Worm (Caenorhabditis elegans) whole organism, late embryonic: ENCODE measurements around the gene daf-37.

Experiments
- C38D4.7 ChIP-seq: fragments of 200-800 bp; sonication (Bioruptor generic); optimal IDR thresholded peaks from 2 replicates; lab custom pipeline; 2018; ENCODE audit warnings: mild to moderate bottlenecking, missing genetic modification characterization, moderate library complexity, missing compliant biosample characterization
- F13H6.1 ChIP-seq: sonication (generic microtip); optimal IDR thresholded peaks from 2 replicates; lab custom pipeline; 2016; ENCODE audit warnings: missing genetic modification characterization, missing compliant biosample characterization
- K02D7.2 ChIP-seq: sonication (generic microtip); optimal IDR thresholded peaks from 2 replicates; lab custom pipeline; 2017; ENCODE audit warnings: mild to moderate bottlenecking, missing genetic modification characterization, missing compliant biosample characterization
- K09A11.1 ChIP-seq: sonication (generic microtip); optimal IDR thresholded peaks from 2 replicates; lab custom pipeline; 2017; ENCODE audit warnings: antibody characterized with exemption, mild to moderate bottlenecking, missing genetic modification characterization, missing compliant biosample characterization; ENCODE audit not compliant: insufficient read depth
- Y22D7AL.16 ChIP-seq: sonication (generic microtip); optimal IDR thresholded peaks from 2 replicates; lab custom pipeline; 2016; ENCODE audit warnings: missing genetic modification characterization, missing compliant biosample characterization
- ahr-1 ChIP-seq: sonication (generic microtip); optimal IDR thresholded peaks from 2 replicates; lab custom pipeline; 2016; ENCODE audit warnings: missing genetic modification characterization, missing compliant biosample characterization
- ama-1 ChIP-seq: fragments of 150-350 bp; optimal IDR thresholded peaks from 2 replicates; lab custom pipeline; 2014
- ceh-14 ChIP-seq: sonication (generic microtip); optimal IDR thresholded peaks from 2 replicates; lab custom pipeline; 2016; ENCODE audit warnings: missing genotype, missing genetic modification characterization, missing compliant biosample characterization
- ceh-18 ChIP-seq: sonication (generic microtip); optimal IDR thresholded peaks from 2 replicates; lab custom pipeline; 2016; ENCODE audit warnings: missing genetic modification characterization, missing compliant biosample characterization
- ceh-19 ChIP-seq: fragments of 200-800 bp; sonication (Bioruptor generic); optimal IDR thresholded peaks from 2 replicates; lab custom pipeline; 2018; ENCODE audit warnings: mild to moderate bottlenecking, missing genetic modification characterization, missing compliant biosample characterization
- ceh-2 ChIP-seq: sonication (generic microtip); optimal IDR thresholded peaks from 2 replicates; lab custom pipeline; 2016; ENCODE audit warnings: missing genotype, missing genetic modification characterization, missing compliant biosample characterization
- ceh-22 ChIP-seq: sonication (generic microtip); optimal IDR thresholded peaks from 2 replicates; lab custom pipeline; 2017; ENCODE audit warnings: missing biosample characterization, missing genetic modification characterization
- ceh-24 ChIP-seq: sonication (generic microtip); optimal IDR thresholded peaks from 2 replicates; lab custom pipeline; 2016; ENCODE audit warnings: mild to moderate bottlenecking, missing genetic modification characterization, missing compliant biosample characterization
- ceh-30 ChIP-seq: fragments of 150-350 bp; optimal IDR thresholded peaks from 2 replicates; lab custom pipeline; 2014; ENCODE audit warnings: missing biosample characterization, missing genetic modification characterization
- ceh-31 ChIP-seq: sonication (generic microtip); optimal IDR thresholded peaks from 2 replicates; lab custom pipeline; 2016; ENCODE audit warnings: missing genetic modification characterization, missing compliant biosample characterization
- ceh-34 ChIP-seq: sonication (generic microtip); optimal IDR thresholded peaks from 2 replicates; lab custom pipeline; 2016; ENCODE audit warnings: mild to moderate bottlenecking, missing genetic modification characterization, missing compliant biosample characterization
- ceh-45 ChIP-seq: fragments of 200-800 bp; sonication (Bioruptor generic); IDR thresholded peaks from 2 replicates; pipeline ENCODE4 v1.3.6; 2022; ENCODE audit warnings: missing genetic modification reagents, missing genetic modification characterization, missing compliant biosample characterization
- ceh-9 ChIP-seq: sonication (generic microtip); optimal IDR thresholded peaks from 2 replicates; lab custom pipeline; 2016; ENCODE audit warnings: mild to moderate bottlenecking, missing genetic modification characterization, inconsistent platforms, missing compliant biosample characterization
- che-1 ChIP-seq: sonication (generic microtip); optimal IDR thresholded peaks from 2 replicates; lab custom pipeline; 2016; ENCODE audit warnings: mild to moderate bottlenecking, missing genetic modification characterization, missing compliant biosample characterization
- dmd-4 ChIP-seq: sonication (generic microtip); optimal IDR thresholded peaks from 2 replicates; lab custom pipeline; 2016; ENCODE audit warnings: borderline replicate concordance, missing genetic modification characterization, missing compliant biosample characterization
- elt-2 ChIP-seq: sonication (generic microtip); optimal IDR thresholded peaks from 2 replicates; lab custom pipeline; 2016; ENCODE audit warnings: missing genetic modification reagents, missing genetic modification characterization, missing compliant biosample characterization
- ets-4 ChIP-seq: sonication (generic microtip); optimal IDR thresholded peaks from 2 replicates; lab custom pipeline; 2016; ENCODE audit warnings: missing genetic modification characterization, missing compliant biosample characterization
- eyg-1 ChIP-seq: sonication (generic microtip); optimal IDR thresholded peaks from 2 replicates; lab custom pipeline; 2016; ENCODE audit warnings: missing genotype, missing genetic modification characterization, missing compliant biosample characterization
- fkh-10 ChIP-seq: fragments of 150-350 bp; optimal IDR thresholded peaks from 2 replicates; lab custom pipeline; 2014; ENCODE audit warnings: missing biosample characterization, missing genetic modification reagents, missing genetic modification characterization
- fkh-6 ChIP-seq: sonication (generic microtip); optimal IDR thresholded peaks from 2 replicates; lab custom pipeline; 2016; ENCODE audit warnings: missing genetic modification characterization, missing compliant biosample characterization
- gmeb-2 ChIP-seq: sonication (generic microtip); optimal IDR thresholded peaks from 2 replicates; lab custom pipeline; 2016; ENCODE audit warnings: missing genetic modification characterization, inconsistent platforms, missing compliant biosample characterization
- hlh-15 ChIP-seq: sonication (generic microtip); optimal IDR thresholded peaks from 2 replicates; lab custom pipeline; 2016; ENCODE audit warnings: missing genetic modification characterization, missing compliant biosample characterization
- hlh-30 ChIP-seq: sonication (generic microtip); optimal IDR thresholded peaks from 2 replicates; lab custom pipeline; 2017; ENCODE audit warnings: antibody characterized with exemption, missing genetic modification characterization, missing compliant biosample characterization; ENCODE audit not compliant: insufficient read depth
- hlh-8 ChIP-seq: sonication (generic microtip); optimal IDR thresholded peaks from 2 replicates; lab custom pipeline; 2016; ENCODE audit warnings: missing genotype, missing genetic modification characterization, missing compliant biosample characterization
- lin-11 ChIP-seq: fragments of 200-800 bp; sonication (Bioruptor generic); optimal IDR thresholded peaks from 2 replicates; lab custom pipeline; 2018; ENCODE audit warnings: mild to moderate bottlenecking, missing genetic modification characterization, missing compliant biosample characterization
- madf-2 ChIP-seq: sonication (generic microtip); optimal IDR thresholded peaks from 2 replicates; lab custom pipeline; 2017; ENCODE audit warnings: missing genetic modification characterization, missing compliant biosample characterization
- mec-3 ChIP-seq: sonication (generic microtip); optimal IDR thresholded peaks from 2 replicates; lab custom pipeline; 2016; ENCODE audit warnings: borderline replicate concordance, missing genetic modification characterization, missing compliant biosample characterization
- nhr-11 ChIP-seq: fragments of 150-350 bp; optimal IDR thresholded peaks from 2 replicates; lab custom pipeline; 2014; ENCODE audit warnings: missing biosample characterization, missing genetic modification characterization
- nhr-232 ChIP-seq: sonication (generic microtip); optimal IDR thresholded peaks from 2 replicates; lab custom pipeline; 2016; ENCODE audit warnings: missing genetic modification characterization, missing compliant biosample characterization
- npax-4 ChIP-seq: sonication (generic microtip); optimal IDR thresholded peaks from 2 replicates; lab custom pipeline; 2016; ENCODE audit warnings: missing genetic modification characterization, missing compliant biosample characterization
- odd-2 ChIP-seq: sonication (generic microtip); optimal IDR thresholded peaks from 2 replicates; lab custom pipeline; 2017; ENCODE audit warnings: antibody characterized with exemption, mild to moderate bottlenecking, missing genetic modification characterization, missing compliant biosample characterization
- pag-3 ChIP-seq: sonication (generic microtip); optimal IDR thresholded peaks from 2 replicates; lab custom pipeline; 2016; ENCODE audit warnings: missing compliant biosample characterization, missing genetic modification characterization, borderline replicate concordance
- pat-9 ChIP-seq: fragments of 200-800 bp; sonication (Bioruptor generic); optimal IDR thresholded peaks from 2 replicates; lab custom pipeline; 2018; ENCODE audit warnings: mild to moderate bottlenecking, missing genetic modification characterization, moderate library complexity, missing compliant biosample characterization
- pax-1 ChIP-seq: fragments of 150-350 bp; optimal IDR thresholded peaks from 2 replicates; lab custom pipeline; 2014; ENCODE audit warnings: missing biosample characterization, missing genetic modification characterization
- pha-2 ChIP-seq: sonication (generic microtip); optimal IDR thresholded peaks from 2 replicates; lab custom pipeline; 2017; ENCODE audit warnings: mild to moderate bottlenecking, missing genetic modification characterization, missing compliant biosample characterization
- pha-4 ChIP-seq: fragments of 150-350 bp; optimal IDR thresholded peaks from 2 replicates; lab custom pipeline; 2018; ENCODE audit warnings: missing biosample characterization, missing genetic modification reagents, missing genetic modification characterization
- ref-2 ChIP-seq: sonication (generic microtip); optimal IDR thresholded peaks from 2 replicates; lab custom pipeline; 2016; ENCODE audit warnings: missing genetic modification characterization, missing compliant biosample characterization
- rnt-1 ChIP-seq: sonication (generic microtip); optimal IDR thresholded peaks from 2 replicates; lab custom pipeline; 2016; ENCODE audit warnings: missing genetic modification characterization, missing compliant biosample characterization
- sdc-2 ChIP-seq: sonication (generic microtip); optimal IDR thresholded peaks from 2 replicates; lab custom pipeline; 2016; ENCODE audit warnings: missing genotype, missing genetic modification characterization, missing compliant biosample characterization
- sox-2 ChIP-seq: fragments of 200-800 bp; sonication (Bioruptor generic); IDR thresholded peaks from 2 replicates; pipeline ENCODE4 v1.3.6; 2022; ENCODE audit warnings: missing genetic modification reagents, missing genetic modification characterization, missing compliant biosample characterization
- sox-4 ChIP-seq: sonication (generic microtip); optimal IDR thresholded peaks from 2 replicates; lab custom pipeline; 2017; ENCODE audit warnings: mild to moderate bottlenecking, missing genetic modification characterization, inconsistent platforms, missing compliant biosample characterization
- tbx-2 ChIP-seq: sonication (generic microtip); optimal IDR thresholded peaks from 2 replicates; lab custom pipeline; 2016; ENCODE audit warnings: missing genetic modification characterization, missing compliant biosample characterization
- tbx-7 ChIP-seq: sonication (generic microtip); optimal IDR thresholded peaks from 2 replicates; lab custom pipeline; 2016; ENCODE audit warnings: missing genotype, missing genetic modification characterization, missing compliant biosample characterization
- ttx-3 ChIP-seq: sonication (generic microtip); optimal IDR thresholded peaks from 2 replicates; lab custom pipeline; 2016; ENCODE audit warnings: missing genetic modification reagents, missing genetic modification characterization, missing compliant biosample characterization
- unc-3 ChIP-seq, 2 experiments: fragments of 200-800 bp in 1 of 2; sonication (Bioruptor generic) in 1 of 2; sonication (generic microtip) in 1 of 2; conservative IDR thresholded peaks in 1 of 2; optimal IDR thresholded peaks in 1 of 2; 2 replicates each; pipeline versions ENCODE4 v1.3.6 to Lab custom; 2016 to 2022; ENCODE audit warnings: missing compliant biosample characterization in 2 of 2, missing genetic modification characterization in 2 of 2, missing genetic modification reagents in 1 of 2
- unc-42 ChIP-seq: sonication (generic microtip); optimal IDR thresholded peaks from 2 replicates; lab custom pipeline; 2016; ENCODE audit warnings: missing genotype, missing genetic modification characterization, missing compliant biosample characterization
- unc-86 ChIP-seq: sonication (generic microtip); optimal IDR thresholded peaks from 2 replicates; lab custom pipeline; 2016; ENCODE audit warnings: missing genetic modification characterization, missing compliant biosample characterization
- ztf-16 ChIP-seq: sonication (generic microtip); optimal IDR thresholded peaks from 2 replicates; lab custom pipeline; 2017; ENCODE audit warnings: missing genetic modification characterization, missing compliant biosample characterization

daf-37 gene

DNA sequence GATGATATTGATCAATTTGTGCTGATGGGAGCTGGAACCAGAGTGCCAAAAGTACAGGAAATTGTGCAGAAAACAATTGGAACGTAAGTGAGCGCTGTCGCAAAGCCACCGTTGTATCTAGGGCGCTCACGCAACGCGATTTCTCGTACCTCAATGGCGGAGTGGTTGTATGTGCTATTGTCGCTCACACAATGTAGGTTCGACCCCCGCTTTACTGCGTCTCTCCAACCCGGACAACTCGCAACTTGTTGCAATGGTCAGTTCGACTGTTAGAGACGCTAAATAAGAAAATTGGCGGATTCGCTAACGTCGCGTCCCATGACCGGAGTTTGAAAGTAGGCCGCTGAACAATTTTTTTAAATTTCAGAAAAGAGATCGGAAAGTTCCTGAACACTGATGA is 40.5 kb upstream of the daf-37 start:
- no peak for TF ChIP-seq pax-1
- TF ChIP-seq pag-3 = no peak
- peak; percentile 52 for TF ChIP-seq pha-2
- peak; percentile 48 for TF ChIP-seq hlh-15 (tag; lab: Kevin White, UChicago)
- TF ChIP-seq K02D7.2 (tag; lab: Kevin White, UChicago) = peak; percentile 70
- TF ChIP-seq lin-11 = peak; percentile 73
- peak; percentile 71 for TF ChIP-seq sox-2 (GFP tag; lab: Robert Waterston, UW)
- TF ChIP-seq npax-4 (tag; lab: Kevin White, UChicago) = peak; percentile 61
- TF ChIP-seq sox-4 (tag; lab: Kevin White, UChicago) = peak; percentile 79
- TF ChIP-seq che-1 (tag; lab: Kevin White, UChicago) = peak; percentile 85
- peak; percentile 42 for TF ChIP-seq ttx-3 (tag; lab: Kevin White, UChicago)
- peak; percentile 70 for TF ChIP-seq ceh-18 (tag; lab: Kevin White, UChicago)
- TF ChIP-seq dmd-4 (tag; lab: Kevin White, UChicago) = peak; percentile 59
- TF ChIP-seq sdc-2 = peak; percentile 61
- peak; percentile 73 for TF ChIP-seq C38D4.7 (GFP tag; lab: Kevin White, UChicago)
- peak; percentile 45 for TF ChIP-seq gmeb-2 (tag; lab: Kevin White, UChicago)
- TF ChIP-seq eyg-1 = peak; percentile 24
- peak; percentile 47 for TF ChIP-seq ets-4 (tag; lab: Kevin White, UChicago)
- TF ChIP-seq ceh-2 (tag; lab: Kevin White, UChicago) = peak; percentile 79
- TF ChIP-seq madf-2 = peak; percentile 70
- peak; percentile 68 for TF ChIP-seq ahr-1 (tag; lab: Kevin White, UChicago)
- TF ChIP-seq pha-4 = no peak
- peak; percentile 74 for TF ChIP-seq ceh-34
- TF ChIP-seq rnt-1 = peak; percentile 42
- peak; percentile 81 for TF ChIP-seq tbx-2
- TF ChIP-seq ama-1 (lab: Kevin White, UChicago) = no peak
- TF ChIP-seq ceh-19 (GFP tag; lab: Kevin White, UChicago) = peak; percentile 86
- TF ChIP-seq elt-2 (tag; lab: Kevin White, UChicago) = peak; percentile 76
- TF ChIP-seq ref-2 (tag; lab: Kevin White, UChicago) = peak; percentile 59
- peak; percentile 48 for TF ChIP-seq unc-86 (tag; lab: Kevin White, UChicago)
- TF ChIP-seq mec-3 (tag; lab: Kevin White, UChicago) = no peak
- peak; percentile 72 for TF ChIP-seq pat-9 (tag; lab: Kevin White, UChicago)
- peak; percentile 24 for TF ChIP-seq ceh-14 (tag; lab: Kevin White, UChicago)
- peak; percentile 87 for TF ChIP-seq fkh-6 (tag; lab: Kevin White, UChicago)
- peak; percentile 8 for TF ChIP-seq unc-42
- no peak for TF ChIP-seq ceh-30 (tag; lab: Kevin White, UChicago)
- peak; percentile 73; the same call in 1 of the 2 replicates for TF ChIP-seq unc-3 (GFP tag; conservative IDR thresholded peaks at IDR 0.05; lab: Robert Waterston, UW)
- peak; percentile 50 for TF ChIP-seq unc-3 (tag; optimal IDR thresholded peaks at IDR 0.05; lab: Kevin White, UChicago)
- peak; percentile 40 for TF ChIP-seq F13H6.1
- no peak for TF ChIP-seq hlh-8 (tag; lab: Kevin White, UChicago)
- no peak for TF ChIP-seq nhr-11 (tag; lab: Kevin White, UChicago)
- no peak for TF ChIP-seq ceh-22 (tag; lab: Kevin White, UChicago)
- peak; percentile 81 for TF ChIP-seq ztf-16 (tag; lab: Kevin White, UChicago)
- TF ChIP-seq hlh-30 (tag; lab: Kevin White, UChicago) = peak; percentile 74
- peak; percentile 75 for TF ChIP-seq nhr-232
- TF ChIP-seq ceh-9 = peak; percentile 38
- peak; percentile 74 for TF ChIP-seq ceh-31 (tag; lab: Kevin White, UChicago)
- TF ChIP-seq ceh-45 (GFP tag; lab: Robert Waterston, UW) = peak; percentile 60
- no peak for TF ChIP-seq odd-2 (tag; lab: Kevin White, UChicago)
- peak; percentile 25 for TF ChIP-seq K09A11.1 (tag; lab: Kevin White, UChicago)
- no peak for TF ChIP-seq tbx-7 (tag; lab: Kevin White, UChicago)
- peak; percentile 78 for TF ChIP-seq Y22D7AL.16 (tag; lab: Kevin White, UChicago)
- peak; percentile 64 for TF ChIP-seq ceh-24 (tag; lab: Kevin White, UChicago)
- TF ChIP-seq fkh-10 = no peak
